Fruit fly (Drosophila melanogaster) whole organism, adult: ENCODE data around the gene CG7382.

Experiments
- CG11617 ChIP-seq: fragments of 200-800 bp; sonication (Bioruptor generic); optimal IDR thresholded peaks from 2 replicates; lab custom pipeline; 2017; ENCODE audit warnings: mild to moderate bottlenecking, missing biosample characterization, missing genetic modification reagents, missing genetic modification characterization
- CG12768 ChIP-seq: fragments of 200-800 bp; sonication (Bioruptor generic); optimal IDR thresholded peaks from 2 replicates; lab custom pipeline; 2017; ENCODE audit warnings: missing biosample characterization, missing genetic modification characterization, mild to moderate bottlenecking, moderate library complexity, missing genetic modification reagents
- CG14711 ChIP-seq: fragments of 200-800 bp; sonication (Bioruptor generic); optimal IDR thresholded peaks from 2 replicates; lab custom pipeline; 2018; ENCODE audit warnings: missing biosample characterization, mild to moderate bottlenecking, missing genetic modification characterization, moderate library complexity
- CG1620 ChIP-seq: fragments of 200-800 bp; sonication (Bioruptor generic); optimal IDR thresholded peaks from 2 replicates; lab custom pipeline; 2016; ENCODE audit warnings: missing biosample characterization, missing genetic modification characterization
- CG33017 ChIP-seq: fragments of 200-800 bp; sonication (Bioruptor generic); optimal IDR thresholded peaks from 2 replicates; lab custom pipeline; 2018; ENCODE audit warnings: missing biosample characterization, mild to moderate bottlenecking, missing genetic modification characterization, moderate library complexity
- CG5204 ChIP-seq: fragments of 200-800 bp; sonication (Bioruptor generic); optimal IDR thresholded peaks from 2 replicates; lab custom pipeline; 2016; ENCODE audit warnings: missing biosample characterization, missing genetic modification characterization
- CG7045 ChIP-seq: fragments of 200-800 bp; sonication (Bioruptor generic); optimal IDR thresholded peaks from 2 replicates; lab custom pipeline; 2017; ENCODE audit warnings: missing biosample characterization, mild to moderate bottlenecking, missing genetic modification characterization
- CG7101 ChIP-seq: fragments of 200-800 bp; sonication (Bioruptor generic); optimal IDR thresholded peaks from 2 replicates; lab custom pipeline; 2018; ENCODE audit warnings: missing biosample characterization, mild to moderate bottlenecking, missing genetic modification characterization, moderate library complexity
- Clk ChIP-seq: fragments of 200-800 bp; sonication (Bioruptor generic); optimal IDR thresholded peaks from 2 replicates; lab custom pipeline; 2017; ENCODE audit warnings: missing biosample characterization, missing genetic modification characterization
- Crg-1 ChIP-seq: fragments of 200-800 bp; sonication (Bioruptor generic); optimal IDR thresholded peaks from 2 replicates; lab custom pipeline; 2016; ENCODE audit warnings: missing biosample characterization, missing genetic modification characterization
- Hr96 ChIP-seq: fragments of 200-800 bp; sonication (Bioruptor generic); optimal IDR thresholded peaks from 2 replicates; lab custom pipeline; 2016; ENCODE audit warnings: missing biosample characterization, missing genetic modification characterization
- Mnt ChIP-seq: fragments of 200-800 bp; sonication (Bioruptor generic); optimal IDR thresholded peaks from 2 replicates; lab custom pipeline; 2016; ENCODE audit warnings: missing biosample characterization, mild to moderate bottlenecking, missing genetic modification characterization
- bab1 ChIP-seq: fragments of 200-800 bp; sonication (Bioruptor generic); optimal IDR thresholded peaks from 3 replicates; lab custom pipeline; 2019; ENCODE audit warnings: missing biosample characterization, mild to moderate bottlenecking, missing genetic modification characterization, moderate library complexity
- cic ChIP-seq: fragments of 200-800 bp; sonication (Bioruptor generic); optimal IDR thresholded peaks from 2 replicates; lab custom pipeline; 2017; ENCODE audit warnings: missing biosample characterization, mild to moderate bottlenecking, missing genetic modification characterization, moderate library complexity
- cnc ChIP-seq, 2 experiments: fragments of >200 bp; optimal IDR thresholded peaks; 2 replicates each; lab custom pipeline; 2017
- kay ChIP-seq: fragments of 200-800 bp; sonication (Bioruptor generic); peaks from one replicate; lab custom pipeline; 2016; ENCODE audit warnings: missing biosample characterization, missing genetic modification characterization, borderline replicate concordance
- ovo ChIP-seq: fragments of 200-800 bp; sonication (Bioruptor generic); optimal IDR thresholded peaks from 2 replicates; lab custom pipeline; 2016; ENCODE audit warnings: missing biosample characterization, missing genetic modification characterization
- pad ChIP-seq: fragments of 200-800 bp; sonication (Bioruptor generic); optimal IDR thresholded peaks from 3 replicates; lab custom pipeline; 2017; ENCODE audit warnings: missing biosample characterization, missing genetic modification characterization, mild to moderate bottlenecking, moderate library complexity, missing genetic modification reagents
- tj ChIP-seq: fragments of 200-800 bp; sonication (Bioruptor generic); optimal IDR thresholded peaks from 3 replicates; lab custom pipeline; 2017; ENCODE audit warnings: missing biosample characterization, mild to moderate bottlenecking, missing genetic modification characterization, moderate library complexity
- toe ChIP-seq: fragments of 200-800 bp; sonication (Bioruptor generic); optimal IDR thresholded peaks from 2 replicates; lab custom pipeline; 2016; ENCODE audit warnings: missing biosample characterization, missing genetic modification characterization

CG7382 gene

dm6 chr2L:5541935-5542685, 22.4 kb upstream of the CG7382 start, which contains the start of the genes Hel25E and Lam:
Gene Hel25E (minus strand): TSS chr2L:5542314.
Gene Lam (plus strand): TSS chr2L:5542480.
- no peak for TF ChIP-seq tj (GFP tag; lab: Kevin White, UChicago)
- peak; percentile 56 for TF ChIP-seq Mnt (GFP tag; lab: Kevin White, UChicago)
- TF ChIP-seq Clk (GFP tag; lab: Kevin White, UChicago): no peak
- peak; percentile 40 for TF ChIP-seq CG11617 (GFP tag; lab: Kevin White, UChicago)
- no peak for TF ChIP-seq cic (GFP tag; lab: Kevin White, UChicago)
- TF ChIP-seq toe (GFP tag; lab: Kevin White, UChicago): no peak
- no peak for TF ChIP-seq cnc (optimal IDR thresholded peaks at IDR 0.05; lab: Kevin White, UChicago)
- no peak for TF ChIP-seq CG14711 (tag; lab: Kevin White, UChicago)
- TF ChIP-seq CG5204 (GFP tag; lab: Kevin White, UChicago): no peak
- no peak for TF ChIP-seq CG1620 (GFP tag; lab: Kevin White, UChicago)
- no peak for TF ChIP-seq Crg-1
- TF ChIP-seq CG33017: no peak
- TF ChIP-seq ovo (GFP tag; lab: Kevin White, UChicago): no peak
- no peak for TF ChIP-seq Hr96
- no peak for TF ChIP-seq bab1 (GFP tag; lab: Kevin White, UChicago)
- TF ChIP-seq pad (GFP tag; lab: Kevin White, UChicago): no peak
- TF ChIP-seq CG7101: peak; percentile 5
- TF ChIP-seq CG7045: no peak
- no peak for TF ChIP-seq kay
- TF ChIP-seq CG12768 (GFP tag; lab: Kevin White, UChicago): no peak

DNA sequence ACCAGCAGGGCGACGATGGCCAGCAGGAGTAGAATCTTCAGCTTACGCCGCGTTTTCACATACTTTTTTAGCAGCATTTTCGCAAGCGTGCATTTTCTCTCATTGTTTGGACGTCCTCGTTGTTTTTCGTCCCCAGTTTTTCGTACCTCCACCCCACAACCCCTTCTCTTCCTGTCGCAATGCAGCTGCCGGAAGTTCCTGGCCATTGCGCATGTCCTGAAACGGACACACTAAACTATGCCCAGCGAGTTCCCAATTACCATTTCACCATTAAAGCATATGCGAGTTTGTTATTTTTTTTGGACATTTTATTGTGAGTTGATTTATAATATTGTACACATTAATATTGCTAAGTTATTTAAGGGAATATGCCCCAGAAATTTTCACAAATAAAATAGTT, 19.3 kb upstream of the CG7382 start, which contains the start of gene CG14015:
Gene CG14015 (minus strand): TSS at position 163 of the 400 bp plus-strand sequence.
- no peak for TF ChIP-seq CG11617 (GFP tag; lab: Kevin White, UChicago)
- TF ChIP-seq Clk (GFP tag; lab: Kevin White, UChicago): no peak
- TF ChIP-seq CG14711 (tag; lab: Kevin White, UChicago): no peak
- no peak for TF ChIP-seq kay
- no peak for TF ChIP-seq ovo (GFP tag; lab: Kevin White, UChicago)

DNA sequence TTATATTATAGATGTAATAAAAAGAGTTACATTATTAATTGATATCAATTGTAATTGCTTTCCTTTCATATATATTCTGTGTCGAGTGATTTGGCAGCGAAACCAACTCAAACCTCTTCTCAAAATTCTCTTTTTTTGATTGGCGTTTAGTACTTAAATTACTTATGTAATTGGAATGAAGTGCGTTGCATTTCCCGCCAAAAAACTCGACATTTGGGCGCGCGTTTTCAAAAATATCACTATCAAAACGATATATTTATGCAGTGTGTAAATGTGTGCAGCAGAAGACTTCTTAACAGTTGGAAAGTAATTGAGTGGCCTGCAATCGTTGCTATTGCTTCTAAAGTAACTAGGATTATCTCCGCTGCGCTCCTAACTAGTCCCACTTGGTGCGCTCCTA, 17.4 kb upstream of the CG7382 start:
- TF ChIP-seq Crg-1 (no peak), CG14711 (tag; lab: Kevin White, UChicago) (no peak), CG7101 (no peak), cic (GFP tag; lab: Kevin White, UChicago) (no peak), Mnt (GFP tag; lab: Kevin White, UChicago) (no peak), cnc (optimal IDR thresholded peaks at IDR 0.05; lab: Kevin White, UChicago) (no peak), CG5204 (GFP tag; lab: Kevin White, UChicago) (no peak), Clk (GFP tag; lab: Kevin White, UChicago) (no peak), kay (no peak), tj (GFP tag; lab: Kevin White, UChicago) (no peak)

- TF ChIP-seq Clk (GFP tag; lab: Kevin White, UChicago): no peak
- TF ChIP-seq Hr96: no peak
- TF ChIP-seq cnc (optimal IDR thresholded peaks at IDR 0.05; lab: Kevin White, UChicago): no peak
- no peak for TF ChIP-seq CG7045
- no peak for TF ChIP-seq ovo (GFP tag; lab: Kevin White, UChicago)
- no peak for TF ChIP-seq toe (GFP tag; lab: Kevin White, UChicago)
- TF ChIP-seq tj (GFP tag; lab: Kevin White, UChicago): no peak
- TF ChIP-seq CG5204 (GFP tag; lab: Kevin White, UChicago): no peak
- TF ChIP-seq kay: no peak
- no peak for TF ChIP-seq pad (GFP tag; lab: Kevin White, UChicago)
- no peak for TF ChIP-seq Mnt (GFP tag; lab: Kevin White, UChicago)
- no peak for TF ChIP-seq CG7101
- no peak for TF ChIP-seq CG11617 (GFP tag; lab: Kevin White, UChicago)
- no peak for TF ChIP-seq bab1 (GFP tag; lab: Kevin White, UChicago)
- no peak for TF ChIP-seq Crg-1
- TF ChIP-seq CG1620 (GFP tag; lab: Kevin White, UChicago): no peak
- no peak for TF ChIP-seq CG14711 (tag; lab: Kevin White, UChicago)
- TF ChIP-seq CG33017: no peak
- no peak for TF ChIP-seq cic (GFP tag; lab: Kevin White, UChicago)
Measured at dm6 chr2L:5536658-5537057, 17.0 kb upstream of the CG7382 start, which contains the start of gene tomb. Gene tomb (minus strand): TSS chr2L:5536758.

DNA sequence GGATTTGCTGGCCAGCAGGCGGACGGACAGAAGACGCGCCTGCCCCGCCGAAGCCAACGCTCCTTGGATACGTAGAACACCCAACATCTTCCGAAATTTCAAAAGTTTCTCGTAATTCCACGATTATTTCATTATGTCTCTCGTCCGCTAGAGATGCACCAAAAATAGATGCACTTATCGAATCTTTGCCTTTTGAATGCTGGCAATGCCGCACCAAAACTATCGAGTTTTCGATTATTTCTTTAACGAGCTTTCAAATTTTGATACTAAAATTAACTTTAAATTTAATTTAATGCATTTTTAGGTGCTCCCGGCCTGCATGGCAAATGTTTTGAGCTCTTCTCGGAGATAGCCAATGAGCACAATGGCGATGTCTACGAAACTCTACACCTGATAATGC, 12.4 kb upstream of the CG7382 start, which contains the start of gene Coq6:
Gene Coq6 (minus strand): TSS at position 163 of the 400 bp plus-strand sequence.
- TF ChIP-seq cic (GFP tag; lab: Kevin White, UChicago) (no peak), Mnt (GFP tag; lab: Kevin White, UChicago) (no peak), ovo (GFP tag; lab: Kevin White, UChicago) (no peak), Crg-1 (no peak), CG12768 (GFP tag; lab: Kevin White, UChicago) (no peak), kay (no peak), CG33017 (no peak), CG1620 (GFP tag; lab: Kevin White, UChicago) (no peak), CG7101 (no peak)

- TF ChIP-seq Mnt (GFP tag; lab: Kevin White, UChicago): no peak
- TF ChIP-seq CG11617 (GFP tag; lab: Kevin White, UChicago): no peak
Measured at dm6 chr2L:5527861-5528260, 8.2 kb upstream of the CG7382 start, which contains the start of gene CG31915. Gene CG31915 (plus strand): TSS chr2L:5528123.
